Worm (Caenorhabditis elegans) whole organism, L2 larva: Measurements from ENCODE around the gene B0244.7.
A peak's percentile ranks its signal among the peaks of the same experiment; 100 is the strongest.

ENCODE experiments used
- blmp-1 ChIP-seq: sonication (generic microtip); optimal IDR thresholded peaks from 2 replicates; lab custom pipeline; 2017; ENCODE audit warnings: missing genetic modification characterization, mild to moderate bottlenecking, missing compliant biosample characterization, antibody characterized with exemption, moderate library complexity; ENCODE audit not compliant: insufficient read depth
- ceh-16 ChIP-seq: fragments of 150-350 bp; optimal IDR thresholded peaks from 2 replicates; lab custom pipeline; 2014; ENCODE audit warnings: missing biosample characterization, missing genetic modification characterization
- elt-3 ChIP-seq: sonication (generic microtip); optimal IDR thresholded peaks from 2 replicates; lab custom pipeline; 2017; ENCODE audit warnings: missing biosample characterization, missing genetic modification characterization
- lsy-2 ChIP-seq, 2 experiments: fragments of 150-350 bp in 1 of 2; sonication (generic microtip) in 1 of 2; optimal IDR thresholded peaks; 2 replicates each; lab custom pipeline; 2014 to 2017; ENCODE audit warnings: missing biosample characterization in 2 of 2, missing genetic modification characterization in 2 of 2
- nhr-12 ChIP-seq: fragments of 150-350 bp; optimal IDR thresholded peaks from 2 replicates; lab custom pipeline; 2014; ENCODE audit warnings: missing biosample characterization, missing genetic modification characterization
- nhr-129 ChIP-seq: fragments of 150-350 bp; optimal IDR thresholded peaks from 2 replicates; lab custom pipeline; 2014; ENCODE audit warnings: missing biosample characterization, missing genetic modification characterization
- nhr-23 ChIP-seq: fragments of 150-350 bp; optimal IDR thresholded peaks from 2 replicates; lab custom pipeline; 2014; ENCODE audit warnings: missing biosample characterization, missing genetic modification reagents, missing genetic modification characterization
- snpc-4 ChIP-seq: fragments of 150-350 bp; optimal IDR thresholded peaks from 2 replicates; lab custom pipeline; 2014; ENCODE audit warnings: missing biosample characterization, missing genetic modification characterization

ce11 chrIII:5757492-5758045 is 26.3 kb downstream of the B0244.7 start:
- TF ChIP-seq nhr-129 (tag; lab: Kevin White, UChicago) (no peak), snpc-4 (tag; lab: Kevin White, UChicago) (no peak), nhr-12 (tag; lab: Kevin White, UChicago) (no peak), blmp-1 (tag; lab: Kevin White, UChicago) (no peak), elt-3 (tag; lab: Kevin White, UChicago) (no peak), lsy-2 (tag; optimal IDR thresholded peaks at IDR 0.05; lab: Kevin White, UChicago) (peak in 1 of 2 experiments; percentile 33), nhr-23 (no peak), ceh-16 (no peak)
